Worm (Caenorhabditis elegans) whole organism, midembryonic: ENCODE results near the gene fbxc-24.

Experiments used
- cog-1 ChIP-seq: sonication (generic microtip); optimal IDR thresholded peaks from 2 replicates; lab custom pipeline; 2016; ENCODE audit warnings: missing genetic modification characterization, missing compliant biosample characterization
- flt-1 ChIP-seq: fragments of 200-800 bp; sonication (Bioruptor generic); IDR thresholded peaks from 2 replicates; pipeline ENCODE4 v1.3.6; 2022; ENCODE audit warnings: missing genetic modification characterization, missing compliant biosample characterization
- klf-2 ChIP-seq: fragments of 200-800 bp; sonication (Bioruptor generic); conservative IDR thresholded peaks from 2 replicates; pipeline ENCODE4 v1.3.6; 2022; ENCODE audit warnings: missing genetic modification reagents, missing genetic modification characterization, missing compliant biosample characterization
- med-1 ChIP-seq: sonication (generic microtip); optimal IDR thresholded peaks from 2 replicates; lab custom pipeline; 2017; ENCODE audit warnings: missing genetic modification characterization, mild to moderate bottlenecking, missing compliant biosample characterization, antibody characterized with exemption, missing genetic modification reagents; ENCODE audit not compliant: insufficient read depth
- ref-1 ChIP-seq: fragments of 200-800 bp; sonication (Bioruptor generic); conservative IDR thresholded peaks from 2 replicates; pipeline ENCODE4 v1.3.6; 2022; ENCODE audit warnings: missing genetic modification reagents, missing genetic modification characterization, missing compliant biosample characterization
- tab-1 ChIP-seq: fragments of 200-800 bp; sonication (Bioruptor generic); IDR thresholded peaks from 2 replicates; pipeline ENCODE4 v1.3.6; 2022; ENCODE audit warnings: missing genetic modification characterization, missing compliant biosample characterization
- ztf-23 ChIP-seq: fragments of 200-800 bp; sonication (Bioruptor generic); IDR thresholded peaks from 2 replicates; pipeline ENCODE4 v1.3.6; 2022; ENCODE audit warnings: missing genetic modification reagents, missing genetic modification characterization, missing compliant biosample characterization
- ztf-29 ChIP-seq: fragments of 200-800 bp; sonication (Bioruptor generic); IDR thresholded peaks from 2 replicates; pipeline ENCODE4 v1.3.6; 2022; ENCODE audit warnings: missing genetic modification reagents, missing genetic modification characterization, missing compliant biosample characterization

- TF ChIP-seq ztf-29 (GFP tag; lab: Robert Waterston, UW) (no peak), cog-1 (no peak), flt-1 (no peak), med-1 (GFP tag; lab: Kevin White, UChicago) (no peak), ztf-23 (GFP tag; lab: Robert Waterston, UW) (no peak), ref-1 (GFP tag; lab: Robert Waterston, UW) (no peak), tab-1 (no peak), klf-2 (no peak)
Observed at ce11 chrII:915206-915605, 5.8 kb upstream of the fbxc-24 start.
